Worm (Caenorhabditis elegans): ENCODE data around the gene T16A1.10.
"Not testable (repeated sequence)": the region's sequence is repeated elsewhere in the genome, so short reads cannot be mapped to it uniquely, and the experiment has no call there.

The T16A1.10 gene

ce11 chrII:2051372-2051771 lies 40.5 kb downstream of the T16A1.10 start, which contains the start of gene fbxb-35:
fbxb-35 (plus strand) TSS chrII:2051672.
- no peak for TF ChIP-seq lsy-12 (tag; optimal IDR thresholded peaks at IDR 0.05)
- no peak for TF ChIP-seq ztf-4 (tag; optimal IDR thresholded peaks at IDR 0.05)
- no peak for TF ChIP-seq egl-5 (tag; optimal IDR thresholded peaks at IDR 0.05)
- no peak for TF ChIP-seq nhr-25 (tag; optimal IDR thresholded peaks at IDR 0.05)
- TF ChIP-seq zag-1 (tag; optimal IDR thresholded peaks at IDR 0.05): no peak
- TF ChIP-seq eor-1 (tag; optimal IDR thresholded peaks at IDR 0.05): no peak
- TF ChIP-seq daf-12 (tag; optimal IDR thresholded peaks at IDR 0.05): no peak
- TF ChIP-seq ceh-16 (tag; optimal IDR thresholded peaks at IDR 0.05): no peak
- no peak for TF ChIP-seq skn-1 (tag; optimal IDR thresholded peaks at IDR 0.05)
- TF ChIP-seq fkh-2 (tag; optimal IDR thresholded peaks at IDR 0.05): no peak
- TF ChIP-seq snpc-4 (tag; optimal IDR thresholded peaks at IDR 0.05): no peak
- TF ChIP-seq elt-2 (tag; optimal IDR thresholded peaks at IDR 0.05): no peak
- TF ChIP-seq nhr-12 (tag; optimal IDR thresholded peaks at IDR 0.05): no peak
- no peak for TF ChIP-seq jun-1 (tag; optimal IDR thresholded peaks at IDR 0.05)
- no peak for TF ChIP-seq elt-1 (tag; optimal IDR thresholded peaks at IDR 0.05)
- TF ChIP-seq unc-39 (tag; optimal IDR thresholded peaks at IDR 0.05): no peak

DNA sequence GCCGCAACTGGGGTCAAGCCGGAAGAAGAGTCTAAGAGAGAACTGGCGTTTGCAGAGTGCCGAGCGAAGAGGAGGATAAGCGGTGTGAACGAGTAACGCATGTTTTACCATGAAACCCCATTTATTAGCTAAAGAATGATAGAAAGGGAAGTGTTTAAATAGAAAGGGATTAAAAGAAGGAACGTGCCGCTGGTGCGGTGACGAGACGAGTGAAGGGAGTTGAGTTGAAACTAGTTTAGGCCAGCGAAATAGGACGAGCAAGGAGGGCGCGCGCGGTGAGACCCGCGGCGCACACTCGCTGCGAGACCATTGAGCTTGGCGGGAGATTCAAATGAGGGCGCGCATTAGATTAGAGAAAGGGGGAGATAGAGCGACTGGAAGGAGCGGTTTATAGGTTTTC lies 45.3 kb downstream of the T16A1.10 start, which contains the start of gene math-1:
TSS of gene math-1 (minus strand) at position 101 of the 400 bp plus-strand sequence.
- not testable (repeated sequence) for TF ChIP-seq mdl-1, ceh-9, tbx-2 (tag; optimal IDR thresholded peaks at IDR 0.05)

- TF ChIP-seq nhr-28 (tag; optimal IDR thresholded peaks at IDR 0.05) (no peak), egl-27 (tag; optimal IDR thresholded peaks at IDR 0.05) (no peak), lsy-12 (tag; optimal IDR thresholded peaks at IDR 0.05) (no peak), lin-15B (tag; optimal IDR thresholded peaks at IDR 0.05) (no peak)
Observed at ce11 chrII:2045505-2045904, 46.4 kb downstream of the T16A1.10 start, which contains the start of gene bath-24. bath-24 (minus strand) TSS chrII:2045605.

DNA sequence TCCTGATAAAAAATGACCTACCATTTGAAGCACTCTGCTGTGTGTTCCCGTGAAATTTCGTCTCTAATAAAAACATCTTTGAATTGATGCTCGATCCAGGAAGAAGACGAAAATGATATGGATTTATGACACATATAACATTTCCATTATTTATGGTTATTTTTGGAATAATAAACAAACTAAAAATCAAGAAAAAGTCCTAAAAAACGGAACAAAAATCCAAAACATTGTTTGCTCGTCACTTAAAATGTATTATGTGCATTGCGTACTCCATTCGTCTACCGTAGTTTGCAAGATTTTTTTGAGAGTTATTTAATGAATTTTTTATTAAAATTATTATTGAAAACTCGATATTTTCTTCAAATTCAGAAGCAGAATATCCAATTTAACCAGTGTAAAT lies 49.4 kb downstream of the T16A1.10 start, which contains the start of gene bath-20:
TSS of gene bath-20 (minus strand) at position 101 of the 400 bp plus-strand sequence.
- no peak for TF ChIP-seq sea-2 (GFP tag; optimal IDR thresholded peaks at IDR 0.05)
- TF ChIP-seq nhr-12 (tag; optimal IDR thresholded peaks at IDR 0.05): no peak
- TF ChIP-seq zag-1 (tag; optimal IDR thresholded peaks at IDR 0.05): no peak
- TF ChIP-seq nhr-67 (tag; optimal IDR thresholded peaks at IDR 0.05): no peak
- TF ChIP-seq jun-1 (tag; optimal IDR thresholded peaks at IDR 0.05): no peak
- no peak for TF ChIP-seq aly-2 (tag; optimal IDR thresholded peaks at IDR 0.05)
- no peak for TF ChIP-seq elt-1 (tag; optimal IDR thresholded peaks at IDR 0.05)
- TF ChIP-seq nhr-237 (tag; optimal IDR thresholded peaks at IDR 0.05): no peak
- TF ChIP-seq unc-39 (tag; optimal IDR thresholded peaks at IDR 0.05): no peak
- TF ChIP-seq ZK546.5 (tag; optimal IDR thresholded peaks at IDR 0.05): no peak
- no peak for TF ChIP-seq tbx-2 (tag; optimal IDR thresholded peaks at IDR 0.05)
